Worm (Caenorhabditis elegans) whole organism, L1 larva: ENCODE results near the gene srh-47.

Source experiments
- C04F5.9 ChIP-seq: sonication (generic microtip); optimal IDR thresholded peaks from 2 replicates; lab custom pipeline; 2016; ENCODE audit warnings: missing genetic modification characterization, missing compliant biosample characterization
- C16A3.4 ChIP-seq: fragments of 150-350 bp; optimal IDR thresholded peaks from 2 replicates; lab custom pipeline; 2014; ENCODE audit warnings: missing biosample characterization, missing genetic modification characterization
- Y116A8C.19 ChIP-seq: sonication (generic microtip); optimal IDR thresholded peaks from 2 replicates; lab custom pipeline; 2016; ENCODE audit warnings: missing compliant biosample characterization, missing genetic modification characterization, borderline replicate concordance
- aly-2 ChIP-seq: fragments of 150-350 bp; optimal IDR thresholded peaks from 2 replicates; lab custom pipeline; 2014; ENCODE audit warnings: missing biosample characterization, missing genetic modification characterization
- blmp-1 ChIP-seq: fragments of 150-350 bp; optimal IDR thresholded peaks from 2 replicates; lab custom pipeline; 2014; ENCODE audit warnings: missing biosample characterization, missing genetic modification characterization
- ceh-63 ChIP-seq: fragments of 200-800 bp; sonication (Bioruptor generic); optimal IDR thresholded peaks from 2 replicates; lab custom pipeline; 2018; ENCODE audit warnings: mild to moderate bottlenecking, missing genetic modification characterization, missing compliant biosample characterization
- ces-1 ChIP-seq: fragments of 150-350 bp; optimal IDR thresholded peaks from 2 replicates; lab custom pipeline; 2014; ENCODE audit warnings: missing biosample characterization, missing genetic modification reagents, missing genetic modification characterization
- dsc-1 ChIP-seq: sonication (generic microtip); optimal IDR thresholded peaks from 2 replicates; lab custom pipeline; 2016; ENCODE audit warnings: mild to moderate bottlenecking, missing genetic modification characterization, missing compliant biosample characterization
- efl-1 ChIP-seq, 4 experiments: fragments of 150-350 bp; optimal IDR thresholded peaks in 3 of 4; peaks in 1 of 4; 1 replicate in 1 of 4; 2 replicates in 3 of 4; lab custom pipeline; 2014; ENCODE audit warnings: missing biosample characterization in 2 of 4, missing genetic modification characterization in 2 of 4, missing genetic modification reagents in 2 of 4
- elt-2 ChIP-seq: sonication (generic microtip); optimal IDR thresholded peaks from 2 replicates; lab custom pipeline; 2016; ENCODE audit warnings: missing genetic modification characterization, mild to moderate bottlenecking, inconsistent platforms, missing compliant biosample characterization, missing genetic modification reagents
- ets-5 ChIP-seq: fragments of 200-800 bp; sonication (Bioruptor generic); IDR thresholded peaks from 2 replicates; pipeline ENCODE4 v1.3.6; 2022; ENCODE audit warnings: missing genetic modification characterization, missing compliant biosample characterization
- fkh-10 ChIP-seq: sonication (generic microtip); optimal IDR thresholded peaks from 2 replicates; lab custom pipeline; 2017; ENCODE audit warnings: missing biosample characterization, missing genetic modification reagents, missing genetic modification characterization
- fkh-8 ChIP-seq: sonication (generic microtip); optimal IDR thresholded peaks from 2 replicates; lab custom pipeline; 2016; ENCODE audit warnings: mild to moderate bottlenecking, missing genetic modification characterization, missing compliant biosample characterization
- grh-1 ChIP-seq: fragments of 200-800 bp; sonication (Bioruptor generic); IDR thresholded peaks from 2 replicates; pipeline ENCODE4 v1.3.6; 2022; ENCODE audit warnings: missing genetic modification reagents, missing genetic modification characterization, missing compliant biosample characterization
- jun-1 ChIP-seq: fragments of 150-350 bp; optimal IDR thresholded peaks from 2 replicates; lab custom pipeline; 2014; ENCODE audit warnings: missing biosample characterization, missing genetic modification reagents, missing genetic modification characterization
- lin-13 ChIP-seq: fragments of 150-350 bp; optimal IDR thresholded peaks from 2 replicates; lab custom pipeline; 2014; ENCODE audit warnings: missing biosample characterization, missing genetic modification reagents, missing genetic modification characterization
- lin-14 ChIP-seq: fragments of 200-800 bp; sonication (Bioruptor generic); optimal IDR thresholded peaks from 2 replicates; lab custom pipeline; 2018; ENCODE audit warnings: mild to moderate bottlenecking, missing genetic modification characterization, moderate library complexity, missing compliant biosample characterization
- lin-35 ChIP-seq, 2 experiments: fragments of 150-350 bp; optimal IDR thresholded peaks; 2 replicates each; lab custom pipeline; 2014; ENCODE audit warnings: missing biosample characterization in 2 of 2, missing genetic modification characterization in 2 of 2, missing genetic modification reagents in 2 of 2
- lsy-2 ChIP-seq, 2 experiments: fragments of 150-350 bp; optimal IDR thresholded peaks; 2 replicates each; lab custom pipeline; 2014; ENCODE audit warnings: missing biosample characterization in 2 of 2, missing genetic modification characterization in 2 of 2
- mef-2 ChIP-seq: fragments of 150-350 bp; optimal IDR thresholded peaks from 2 replicates; lab custom pipeline; 2014; ENCODE audit warnings: missing biosample characterization, missing genetic modification characterization
- mep-1 ChIP-seq: fragments of 150-350 bp; optimal IDR thresholded peaks from 2 replicates; lab custom pipeline; 2014; ENCODE audit warnings: missing biosample characterization, missing genetic modification characterization
- nhr-11 ChIP-seq: fragments of 150-350 bp; optimal IDR thresholded peaks from 2 replicates; lab custom pipeline; 2014; ENCODE audit warnings: missing biosample characterization, missing genetic modification characterization
- nhr-19 ChIP-seq: fragments of 200-800 bp; sonication (Bioruptor generic); conservative IDR thresholded peaks from 2 replicates; pipeline ENCODE4 v1.3.6; 2022; ENCODE audit warnings: missing genetic modification characterization, missing compliant biosample characterization
- nhr-20 ChIP-seq: sonication (generic microtip); optimal IDR thresholded peaks from 2 replicates; lab custom pipeline; 2016; ENCODE audit warnings: mild to moderate bottlenecking, missing genetic modification characterization, missing compliant biosample characterization
- nhr-237 ChIP-seq: fragments of 150-350 bp; optimal IDR thresholded peaks from 2 replicates; lab custom pipeline; 2014; ENCODE audit warnings: missing biosample characterization, missing genetic modification characterization
- nhr-71 ChIP-seq: sonication (generic microtip); optimal IDR thresholded peaks from 2 replicates; lab custom pipeline; 2016; ENCODE audit warnings: mild to moderate bottlenecking, missing genetic modification characterization, moderate library complexity, missing compliant biosample characterization
- nhr-77 ChIP-seq: fragments of 150-350 bp; optimal IDR thresholded peaks from 2 replicates; lab custom pipeline; 2014; ENCODE audit warnings: missing biosample characterization, missing genetic modification characterization
- nhr-85 ChIP-seq: sonication (generic microtip); peaks from one replicate; lab custom pipeline; 2016; ENCODE audit warnings: missing genetic modification characterization, inconsistent platforms, missing compliant biosample characterization
- nhr-90 ChIP-seq: sonication (generic microtip); optimal IDR thresholded peaks from 2 replicates; lab custom pipeline; 2016; ENCODE audit warnings: mild to moderate bottlenecking, missing genetic modification characterization, missing compliant biosample characterization; ENCODE audit not compliant: poor library complexity
- pax-3 ChIP-seq: fragments of 200-800 bp; sonication (Bioruptor generic); optimal IDR thresholded peaks from 2 replicates; lab custom pipeline; 2018; ENCODE audit warnings: mild to moderate bottlenecking, missing genetic modification characterization, moderate library complexity, missing compliant biosample characterization
- rnt-1 ChIP-seq: sonication (generic microtip); optimal IDR thresholded peaks from 2 replicates; lab custom pipeline; 2016; ENCODE audit warnings: mild to moderate bottlenecking, missing genetic modification characterization, moderate library complexity, missing compliant biosample characterization
- skn-1 ChIP-seq: fragments of 150-350 bp; optimal IDR thresholded peaks from 2 replicates; lab custom pipeline; 2014; ENCODE audit warnings: missing biosample characterization, missing genetic modification characterization
- snu-23 ChIP-seq: sonication (generic microtip); optimal IDR thresholded peaks from 2 replicates; lab custom pipeline; 2016; ENCODE audit warnings: missing genetic modification characterization, missing compliant biosample characterization
- sptf-1 ChIP-seq: fragments of 150-350 bp; optimal IDR thresholded peaks from 2 replicates; lab custom pipeline; 2014; ENCODE audit warnings: missing biosample characterization, missing genetic modification characterization
- swsn-7 ChIP-seq: sonication (generic microtip); optimal IDR thresholded peaks from 2 replicates; lab custom pipeline; 2016; ENCODE audit warnings: missing genetic modification characterization, missing compliant biosample characterization
- tbx-2 ChIP-seq: sonication (generic microtip); optimal IDR thresholded peaks from 2 replicates; lab custom pipeline; 2016; ENCODE audit warnings: missing genetic modification characterization, missing compliant biosample characterization
- unc-130 ChIP-seq: fragments of 150-350 bp; optimal IDR thresholded peaks from 2 replicates; lab custom pipeline; 2017; ENCODE audit warnings: missing biosample characterization, missing genetic modification characterization, inconsistent platforms
- unc-86 ChIP-seq: sonication (generic microtip); optimal IDR thresholded peaks from 2 replicates; lab custom pipeline; 2016; ENCODE audit warnings: missing genetic modification characterization, missing compliant biosample characterization
- zip-4 ChIP-seq: fragments of 200-800 bp; sonication (Bioruptor generic); optimal IDR thresholded peaks from 2 replicates; lab custom pipeline; 2018; ENCODE audit warnings: mild to moderate bottlenecking, missing genetic modification characterization, moderate library complexity, missing compliant biosample characterization

Gene srh-47

ce11 chrV:11314025-11314880 lies 13.8 kb upstream of the srh-47 start (continued):
- no peak for TF ChIP-seq mef-2 (tag; lab: Kevin White, UChicago)
- TF ChIP-seq ets-5 (GFP tag; lab: Robert Waterston, UW), result no peak
- TF ChIP-seq nhr-77 (tag; lab: Kevin White, UChicago), result peak; percentile 74
- peak; percentile 42 to 82 for TF ChIP-seq lin-35 (GFP tag; optimal IDR thresholded peaks at IDR 0.05; lab: Kevin White, UChicago)

ce11 chrV:11312904-11313303 lies 12.5 kb upstream of the srh-47 start:
- TF ChIP-seq lin-14 (GFP tag; lab: Kevin White, UChicago) (peak; percentile 16), mep-1 (no peak), jun-1 (tag; lab: Kevin White, UChicago) (no peak), pax-3 (tag; lab: Kevin White, UChicago) (no peak), Y116A8C.19 (tag; lab: Kevin White, UChicago) (no peak), nhr-85 (tag; lab: Kevin White, UChicago) (peak; percentile 19), sptf-1 (tag; lab: Kevin White, UChicago) (no peak), ces-1 (GFP tag; lab: Kevin White, UChicago) (no peak), grh-1 (GFP tag; lab: Robert Waterston, UW) (peak; percentile 53; the same call in 1 of the 2 replicates)

ce11 chrV:11311013-11311472 lies 10.6 kb upstream of the srh-47 start, which contains the start of gene T03F7.7:
TSS of gene T03F7.7 (plus strand) at chrV:11311422.
- TF ChIP-seq unc-86 (tag; lab: Kevin White, UChicago) (no peak), C04F5.9 (no peak), blmp-1 (tag; lab: Kevin White, UChicago) (peak; percentile 44), efl-1 (optimal IDR thresholded peaks at IDR 0.05; lab: Kevin White, UChicago) (no peak), efl-1 (GFP tag; optimal IDR thresholded peaks at IDR 0.05 in 1 of 2; lab: Kevin White, UChicago) (peak in 1 of 2 experiments; percentile 75), fkh-8 (tag; lab: Kevin White, UChicago) (no peak), nhr-85 (tag; lab: Kevin White, UChicago) (peak; percentile 71), nhr-90 (tag; lab: Kevin White, UChicago) (peak; percentile 6), zip-4 (GFP tag; lab: Kevin White, UChicago) (no peak), elt-2 (tag; lab: Kevin White, UChicago) (peak; percentile 78), nhr-11 (tag; lab: Kevin White, UChicago) (no peak), fkh-10 (GFP tag; lab: Kevin White, UChicago) (no peak), dsc-1 (tag; lab: Kevin White, UChicago) (no peak), lin-14 (GFP tag; lab: Kevin White, UChicago) (peak; percentile 43), ceh-63 (GFP tag; lab: Kevin White, UChicago) (no peak)

ce11 chrV:11308915-11309314 lies 8.5 kb upstream of the srh-47 start:
- no peak for TF ChIP-seq C16A3.4
- TF ChIP-seq nhr-237 (tag; lab: Kevin White, UChicago), result no peak
- TF ChIP-seq unc-130 (tag; lab: Kevin White, UChicago), result peak; percentile 60
- peak; percentile 47 for TF ChIP-seq nhr-20
- no peak for TF ChIP-seq lin-13 (GFP tag; lab: Kevin White, UChicago)
- peak; percentile 36 for TF ChIP-seq snu-23
- TF ChIP-seq blmp-1 (tag; lab: Kevin White, UChicago), result no peak
- peak; percentile 80 for TF ChIP-seq nhr-71
- TF ChIP-seq lin-14 (GFP tag; lab: Kevin White, UChicago), result peak; percentile 93
- TF ChIP-seq dsc-1 (tag; lab: Kevin White, UChicago), result peak; percentile 23
- TF ChIP-seq lsy-2 (tag; optimal IDR thresholded peaks at IDR 0.05; lab: Kevin White, UChicago), result peak in 1 of 2 experiments; percentile 35
- no peak for TF ChIP-seq aly-2 (tag; lab: Kevin White, UChicago)
- peak; percentile 33 for TF ChIP-seq tbx-2 (tag; lab: Kevin White, UChicago)
- peak; percentile 17 for TF ChIP-seq swsn-7 (tag; lab: Kevin White, UChicago)
- TF ChIP-seq C04F5.9, result no peak
- peak; percentile 81 for TF ChIP-seq rnt-1 (tag; lab: Kevin White, UChicago)
- no peak for TF ChIP-seq nhr-77 (tag; lab: Kevin White, UChicago)
- no peak for TF ChIP-seq ets-5 (GFP tag; lab: Robert Waterston, UW)
- peak; percentile 41 for TF ChIP-seq nhr-19 (GFP tag; lab: Robert Waterston, UW)
- peak; percentile 4 for TF ChIP-seq skn-1
